Worm (Caenorhabditis elegans): ENCODE results near the gene F01F1.3.

- TF ChIP-seq hlh-30 (tag; optimal IDR thresholded peaks at IDR 0.05; ENCODE audit: insufficient read depth) (no peak), ama-1 (optimal IDR thresholded peaks at IDR 0.05) (no peak), nhr-11 (tag; optimal IDR thresholded peaks at IDR 0.05) (no peak), fkh-10 (GFP tag; optimal IDR thresholded peaks at IDR 0.05) (no peak), fkh-6 (tag; optimal IDR thresholded peaks at IDR 0.05) (no peak), rnt-1 (tag; optimal IDR thresholded peaks at IDR 0.05) (no peak), lin-11 (tag; optimal IDR thresholded peaks at IDR 0.05) (no peak), mec-3 (tag; optimal IDR thresholded peaks at IDR 0.05; ENCODE audit: borderline replicate concordance) (no peak)
Measured at ce11 chrIII:5836261-5836660, 35.5 kb upstream of the F01F1.3 start.

All from whole organism, late embryonic.